Worm (Caenorhabditis elegans) whole organism, early embryonic: ENCODE measurements around the gene R02E4.3.

Source experiments
- B0310.2 ChIP-seq: sonication (generic microtip); optimal IDR thresholded peaks from 2 replicates; lab custom pipeline; 2016; ENCODE audit warnings: mild to moderate bottlenecking, missing genetic modification characterization, missing compliant biosample characterization
- F13C5.2 ChIP-seq: sonication (generic microtip); optimal IDR thresholded peaks from 2 replicates; lab custom pipeline; 2017; ENCODE audit warnings: mild to moderate bottlenecking, missing genetic modification characterization, inconsistent platforms, missing compliant biosample characterization
- aly-1 ChIP-seq: sonication (generic microtip); optimal IDR thresholded peaks from 2 replicates; lab custom pipeline; 2016; ENCODE audit warnings: missing genetic modification characterization, missing compliant biosample characterization
- ama-1 ChIP-seq: fragments of 150-350 bp; optimal IDR thresholded peaks from 2 replicates; lab custom pipeline; 2014
- ceh-13 ChIP-seq: fragments of 200-800 bp; sonication (Bioruptor generic); optimal IDR thresholded peaks from 2 replicates; lab custom pipeline; 2018; ENCODE audit warnings: mild to moderate bottlenecking, missing genetic modification characterization, missing compliant biosample characterization
- ceh-36 ChIP-seq: sonication (generic microtip); optimal IDR thresholded peaks from 2 replicates; lab custom pipeline; 2016; ENCODE audit warnings: missing genetic modification characterization, inconsistent platforms, missing compliant biosample characterization
- ets-7 ChIP-seq: sonication (generic microtip); optimal IDR thresholded peaks from 2 replicates; lab custom pipeline; 2016; ENCODE audit warnings: missing genotype, missing genetic modification characterization, missing compliant biosample characterization
- flt-1 ChIP-seq: fragments of 200-800 bp; sonication (Bioruptor generic); IDR thresholded peaks from 2 replicates; pipeline ENCODE4 v1.3.6; 2022; ENCODE audit warnings: missing genetic modification characterization, missing compliant biosample characterization
- hmbx-1 ChIP-seq: sonication (generic microtip); optimal IDR thresholded peaks from 2 replicates; lab custom pipeline; 2016; ENCODE audit warnings: mild to moderate bottlenecking, missing genetic modification characterization, missing compliant biosample characterization
- hmg-4 ChIP-seq: fragments of 200-800 bp; sonication (Bioruptor generic); optimal IDR thresholded peaks from 2 replicates; lab custom pipeline; 2018; ENCODE audit warnings: mild to moderate bottlenecking, missing genetic modification characterization, missing compliant biosample characterization
- hnd-1 ChIP-seq: sonication (generic microtip); optimal IDR thresholded peaks from 2 replicates; lab custom pipeline; 2016; ENCODE audit warnings: missing genetic modification characterization, missing compliant biosample characterization
- pes-1 ChIP-seq: fragments of 200-800 bp; sonication (Bioruptor generic); IDR thresholded peaks from 2 replicates; pipeline ENCODE4 v1.3.6; 2022; ENCODE audit warnings: missing genetic modification reagents, missing genetic modification characterization, missing compliant biosample characterization
- scrt-1 ChIP-seq: fragments of 200-800 bp; sonication (Bioruptor generic); IDR thresholded peaks from 2 replicates; pipeline ENCODE4 v1.3.6; 2022; ENCODE audit warnings: missing genetic modification characterization, missing compliant biosample characterization
- sea-1 ChIP-seq: fragments of 200-800 bp; sonication (Bioruptor generic); conservative IDR thresholded peaks from 2 replicates; pipeline ENCODE4 v1.3.6; 2022; ENCODE audit warnings: missing genetic modification characterization, missing compliant biosample characterization
- tbx-11 ChIP-seq: fragments of 200-800 bp; sonication (Bioruptor generic); IDR thresholded peaks from 2 replicates; pipeline ENCODE4 v1.3.6; 2022; ENCODE audit warnings: missing genetic modification characterization, missing compliant biosample characterization
- tbx-37 ChIP-seq: fragments of 200-800 bp; sonication (Bioruptor generic); conservative IDR thresholded peaks from 2 replicates; pipeline ENCODE4 v1.3.6; 2022; ENCODE audit warnings: missing genetic modification reagents, missing genetic modification characterization, missing compliant biosample characterization
- tra-4 ChIP-seq: sonication (generic microtip); optimal IDR thresholded peaks from 2 replicates; lab custom pipeline; 2017; ENCODE audit warnings: missing genetic modification characterization, missing compliant biosample characterization

Gene R02E4.3

ce11 chrX:4132243-4132642 lies 30.3 kb upstream of the R02E4.3 start:
- no peak for TF ChIP-seq flt-1
- TF ChIP-seq pes-1 (GFP tag; lab: Robert Waterston, UW) = no peak
- no peak for TF ChIP-seq F13C5.2 (tag; lab: Kevin White, UChicago)
- TF ChIP-seq scrt-1 = no peak

- no peak for TF ChIP-seq tbx-11 (GFP tag; lab: Robert Waterston, UW)
- no peak for TF ChIP-seq ets-7
- no peak for TF ChIP-seq tbx-37 (GFP tag; lab: Robert Waterston, UW)
- TF ChIP-seq hmbx-1 = no peak
- TF ChIP-seq hnd-1 (tag; lab: Kevin White, UChicago) = no peak
- TF ChIP-seq hmg-4 (GFP tag; lab: Kevin White, UChicago) = no peak
- TF ChIP-seq F13C5.2 (tag; lab: Kevin White, UChicago) = no peak
- no peak for TF ChIP-seq B0310.2
- TF ChIP-seq pes-1 (GFP tag; lab: Robert Waterston, UW) = no peak
- no peak for TF ChIP-seq flt-1
- no peak for TF ChIP-seq aly-1
- TF ChIP-seq sea-1 = no peak
- no peak for TF ChIP-seq scrt-1
These were observed 29.4 kb upstream of the R02E4.3 start for ce11 chrX:4131354-4131753.

- TF ChIP-seq tra-4 (tag; lab: Kevin White, UChicago) (no peak), tbx-11 (GFP tag; lab: Robert Waterston, UW) (no peak), hmg-4 (GFP tag; lab: Kevin White, UChicago) (no peak), ets-7 (no peak), tbx-37 (GFP tag; lab: Robert Waterston, UW) (no peak), hnd-1 (tag; lab: Kevin White, UChicago) (no peak), aly-1 (no peak), scrt-1 (no peak), hmbx-1 (no peak), flt-1 (no peak), B0310.2 (no peak), pes-1 (GFP tag; lab: Robert Waterston, UW) (no peak), ceh-36 (no peak)
These were observed 26.8 kb upstream of the R02E4.3 start for ce11 chrX:4128684-4129083.

ce11 chrX:4125165-4125803 lies 23.4 kb upstream of the R02E4.3 start:
- TF ChIP-seq tbx-37 (GFP tag; lab: Robert Waterston, UW) (no peak), flt-1 (no peak)

ce11 chrX:4123368-4123767 lies 21.4 kb upstream of the R02E4.3 start:
- TF ChIP-seq B0310.2 (no peak), ceh-13 (no peak), flt-1 (no peak), aly-1 (no peak)

- TF ChIP-seq pes-1 (GFP tag; lab: Robert Waterston, UW) = no peak
- TF ChIP-seq tra-4 (tag; lab: Kevin White, UChicago) = no peak
- TF ChIP-seq ceh-36 = no peak
- no peak for TF ChIP-seq aly-1
- no peak for TF ChIP-seq ceh-13
- no peak for TF ChIP-seq B0310.2
- no peak for TF ChIP-seq tbx-11 (GFP tag; lab: Robert Waterston, UW)
- no peak for TF ChIP-seq sea-1
- no peak for TF ChIP-seq flt-1
- no peak for TF ChIP-seq F13C5.2 (tag; lab: Kevin White, UChicago)
- no peak for TF ChIP-seq ama-1
- TF ChIP-seq hmg-4 (GFP tag; lab: Kevin White, UChicago) = no peak
- no peak for TF ChIP-seq ets-7
- TF ChIP-seq scrt-1 = no peak
- TF ChIP-seq hmbx-1 = no peak
- TF ChIP-seq tbx-37 (GFP tag; lab: Robert Waterston, UW) = no peak
- TF ChIP-seq hnd-1 (tag; lab: Kevin White, UChicago) = no peak
These were observed 19.0 kb upstream of the R02E4.3 start, which contains the start of gene F09F9.3 for ce11 chrX:4120935-4121334. Gene F09F9.3, minus strand, starts transcription at chrX:4121035.

- TF ChIP-seq hmg-4 (GFP tag; lab: Kevin White, UChicago) (no peak), aly-1 (no peak), hnd-1 (tag; lab: Kevin White, UChicago) (no peak), scrt-1 (no peak), B0310.2 (no peak), tra-4 (tag; lab: Kevin White, UChicago) (no peak), flt-1 (no peak), ama-1 (no peak)
These were observed 15.7 kb upstream of the R02E4.3 start, which contains the start of gene F09F9.5 for ce11 chrX:4117626-4118025. Gene F09F9.5, plus strand, starts transcription at chrX:4117926.

ce11 chrX:4115026-4115425 lies 13.1 kb upstream of the R02E4.3 start, which contains the start of gene F09F9.1:
Gene F09F9.1, plus strand, starts transcription at chrX:4115326.
- TF ChIP-seq tbx-37 (GFP tag; lab: Robert Waterston, UW) = no peak
- no peak for TF ChIP-seq B0310.2
- no peak for TF ChIP-seq hnd-1 (tag; lab: Kevin White, UChicago)
- TF ChIP-seq F13C5.2 (tag; lab: Kevin White, UChicago) = no peak
- TF ChIP-seq aly-1 = no peak
- TF ChIP-seq ets-7 = no peak
- no peak for TF ChIP-seq tra-4 (tag; lab: Kevin White, UChicago)
- TF ChIP-seq pes-1 (GFP tag; lab: Robert Waterston, UW) = no peak
- no peak for TF ChIP-seq sea-1
- TF ChIP-seq ama-1 = no peak
- no peak for TF ChIP-seq tbx-11 (GFP tag; lab: Robert Waterston, UW)
- TF ChIP-seq hmg-4 (GFP tag; lab: Kevin White, UChicago) = no peak
- TF ChIP-seq flt-1 = no peak
- no peak for TF ChIP-seq hmbx-1
- TF ChIP-seq ceh-13 = no peak
- TF ChIP-seq scrt-1 = no peak
- TF ChIP-seq ceh-36 = no peak

ce11 chrX:4111416-4111815 lies 9.5 kb upstream of the R02E4.3 start, which contains the start of gene F09F9.2:
Gene F09F9.2, minus strand, starts transcription at chrX:4111440.
- TF ChIP-seq ceh-13 (no peak), hnd-1 (tag; lab: Kevin White, UChicago) (no peak), aly-1 (no peak), B0310.2 (no peak), ets-7 (no peak)
